Fruit fly (Drosophila melanogaster): ENCODE results near the gene CG42450.
A peak's percentile ranks its signal among the peaks of the same experiment; 100 is the strongest.

The CG42450 gene

DNA sequence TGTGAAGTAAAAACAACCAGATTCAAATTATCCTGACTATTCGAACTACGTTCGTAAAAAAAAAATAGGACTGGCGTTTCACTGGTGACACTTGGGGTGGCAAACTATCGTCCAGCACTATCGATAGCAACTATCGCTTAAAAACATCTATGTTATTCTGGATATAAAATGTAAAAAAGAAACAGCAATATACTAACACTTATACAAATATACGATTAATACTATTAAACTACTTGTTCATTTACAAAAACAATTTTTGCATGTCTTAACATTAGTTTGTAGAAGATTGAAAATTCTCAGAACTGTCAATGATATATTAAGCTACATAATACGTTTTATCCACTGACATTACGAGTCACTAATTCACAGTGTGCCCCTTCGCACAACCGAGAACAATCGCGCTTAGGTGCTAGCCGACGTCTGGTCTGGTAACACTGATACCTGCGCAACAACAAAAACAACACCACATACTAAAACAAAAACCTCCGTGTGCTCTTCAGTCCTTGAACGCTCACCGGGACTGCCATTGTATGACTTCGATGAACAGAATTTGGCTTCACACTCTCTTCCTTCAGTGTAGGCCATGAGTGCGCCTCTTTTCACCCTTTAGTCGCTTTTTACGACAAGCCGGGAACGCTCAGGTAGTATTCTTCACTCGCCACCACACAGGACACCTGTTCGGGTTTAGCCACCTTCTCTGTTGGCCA lies 29.5 kb upstream of the CG42450 start, which contains the start of gene CG18259 (continued):
- TF ChIP-seq HmgZ (tag; optimal IDR thresholded peaks at IDR 0.05) (peak; percentile 29), crol (GFP tag; IDR thresholded peaks at IDR 0.05) (no peak), Nf-YC (tag; optimal IDR thresholded peaks at IDR 0.05) (peak; percentile 34), Deaf1 (tag; optimal IDR thresholded peaks at IDR 0.05) (no peak), CG10274 (GFP tag; optimal IDR thresholded peaks at IDR 0.05) (no peak), YL-1 (GFP tag; optimal IDR thresholded peaks at IDR 0.05) (peak; percentile 14), gt (GFP tag; IDR thresholded peaks at IDR 0.05) (no peak), CG9797 (GFP tag; optimal IDR thresholded peaks at IDR 0.05) (peak; percentile 76), CG10654 (GFP tag; optimal IDR thresholded peaks at IDR 0.05) (no peak), Nf-YA (GFP tag; IDR thresholded peaks at IDR 0.05) (no peak), HLH54F (GFP tag; optimal IDR thresholded peaks at IDR 0.05) (no peak), fru (optimal IDR thresholded peaks at IDR 0.05) (no peak), CG14710 (tag; optimal IDR thresholded peaks at IDR 0.05) (peak; percentile 68), CG9817 (tag; optimal IDR thresholded peaks at IDR 0.05) (peak; percentile 18), Blimp-1 (GFP tag; optimal IDR thresholded peaks at IDR 0.05) (no peak), ato (GFP tag; IDR thresholded peaks at IDR 0.05; ENCODE audit: partially characterized antibody) (0 out of 2 replicates have a peak, but pooled peaks have one; percentile 12), nmo (GFP tag; optimal IDR thresholded peaks at IDR 0.05) (peak; percentile 69), CG6765 (GFP tag; optimal IDR thresholded peaks at IDR 0.05) (no peak), eyg (GFP tag; optimal IDR thresholded peaks at IDR 0.05) (no peak), Optix (GFP tag; IDR thresholded peaks at IDR 0.05) (no peak), CG2202 (tag; optimal IDR thresholded peaks at IDR 0.05) (no peak), GATAe (GFP tag; conservative IDR thresholded peaks at IDR 0.05) (no peak), z (GFP tag; IDR thresholded peaks at IDR 0.05) (no peak), fd64A (GFP tag; optimal IDR thresholded peaks at IDR 0.05) (no peak), HLH4C (GFP tag; IDR thresholded peaks at IDR 0.05; ENCODE audit: partially characterized antibody) (peak; percentile 70; the same call in 1 of the 3 replicates), Hr51 (GFP tag; optimal IDR thresholded peaks at IDR 0.05) (no peak), org-1 (GFP tag; optimal IDR thresholded peaks at IDR 0.05) (no peak), CG6689 (GFP tag; IDR thresholded peaks at IDR 0.05) (no peak), kni (GFP tag; optimal IDR thresholded peaks at IDR 0.05) (no peak), CG8944 (GFP tag; optimal IDR thresholded peaks at IDR 0.05) (no peak), run (tag; optimal IDR thresholded peaks at IDR 0.05) (no peak), CG12219 (GFP tag; optimal IDR thresholded peaks at IDR 0.05) (no peak), ftz-f1 (GFP tag; optimal IDR thresholded peaks at IDR 0.05) (peak; percentile 12), zf30C (GFP tag; optimal IDR thresholded peaks at IDR 0.05) (no peak), slbo (GFP tag; IDR thresholded peaks at IDR 0.05) (peak; percentile 12; the same call in 1 of the 2 replicates), Atf3 (GFP tag; optimal IDR thresholded peaks at IDR 0.05) (no peak), Fer2 (tag; optimal IDR thresholded peaks at IDR 0.05) (no peak), Scr (GFP tag; IDR thresholded peaks at IDR 0.05; ENCODE audit: partially characterized antibody) (peak; percentile 91), sna (GFP tag; IDR thresholded peaks at IDR 0.05; ENCODE audit: partially characterized antibody) (peak; percentile 70; the same call in 1 of the 2 replicates), chif (GFP tag; optimal IDR thresholded peaks at IDR 0.05) (no peak), HLHmδ (GFP tag; optimal IDR thresholded peaks at IDR 0.05) (no peak), otp (GFP tag; IDR thresholded peaks at IDR 0.05) (no peak), CG17802 (tag; optimal IDR thresholded peaks at IDR 0.05) (peak; percentile 66), Xrp1 (GFP tag; IDR thresholded peaks at IDR 0.05) (no peak), CG16815 (GFP tag; optimal IDR thresholded peaks at IDR 0.05) (no peak), Neu2 (GFP tag; optimal IDR thresholded peaks at IDR 0.05; ENCODE audit: borderline replicate concordance) (no peak), CG6813 (GFP tag; optimal IDR thresholded peaks at IDR 0.05) (no peak), CG8089 (GFP tag; optimal IDR thresholded peaks at IDR 0.05) (no peak), CG34376 (GFP tag; optimal IDR thresholded peaks at IDR 0.05) (no peak)
